Worm (Caenorhabditis elegans) whole organism, L4 larva: Measurements from ENCODE around the gene ceh-54.

Experiments
- R02D3.7 ChIP-seq: fragments of 150-350 bp; sonication (generic microtip); optimal IDR thresholded peaks from 3 replicates; lab custom pipeline; 2014; ENCODE audit warnings: missing biosample characterization, missing genetic modification characterization
- ZK546.5 ChIP-seq, 2 experiments: sonication (generic microtip); optimal IDR thresholded peaks; 2 replicates each; lab custom pipeline; 2017; ENCODE audit warnings: missing biosample characterization in 2 of 2, missing genetic modification characterization in 2 of 2
- aly-2 ChIP-seq: sonication (generic microtip); optimal IDR thresholded peaks from 2 replicates; lab custom pipeline; 2018; ENCODE audit warnings: missing biosample characterization, missing genetic modification characterization
- nhr-48 ChIP-seq: sonication (generic microtip); optimal IDR thresholded peaks from 2 replicates; lab custom pipeline; 2016; ENCODE audit warnings: mild to moderate bottlenecking, missing genetic modification characterization, missing compliant biosample characterization
- snpc-4 ChIP-seq: fragments of 150-350 bp; optimal IDR thresholded peaks from 2 replicates; lab custom pipeline; 2014; ENCODE audit warnings: missing biosample characterization, missing genetic modification characterization
- zag-1 ChIP-seq: fragments of 150-350 bp; optimal IDR thresholded peaks from 2 replicates; lab custom pipeline; 2014; ENCODE audit warnings: missing biosample characterization, missing genetic modification characterization

DNA sequence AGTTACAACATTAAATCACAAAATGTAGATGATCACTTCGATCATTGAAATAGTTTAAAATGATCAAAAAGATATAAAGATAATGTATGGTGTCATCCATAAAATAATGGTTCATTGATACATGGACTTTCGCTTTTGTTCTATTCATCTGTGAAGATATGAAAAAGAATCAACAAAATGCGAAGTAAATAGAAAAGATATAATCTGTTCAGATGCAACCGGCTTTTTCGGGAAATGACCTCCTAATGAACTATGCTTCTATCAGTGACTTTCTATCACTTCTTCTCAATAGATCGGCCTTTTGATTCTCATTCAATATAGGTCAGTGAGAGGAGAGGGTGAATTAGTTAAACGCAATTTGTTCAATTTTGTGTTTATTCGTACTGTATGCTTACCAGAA, 15.1 kb downstream of the ceh-54 start:
- no peak for TF ChIP-seq ZK546.5 (tag; optimal IDR thresholded peaks at IDR 0.05; lab: Kevin White, UChicago)
- no peak for TF ChIP-seq nhr-48
- no peak for TF ChIP-seq zag-1 (tag; lab: Kevin White, UChicago)
- TF ChIP-seq aly-2 (tag; lab: Kevin White, UChicago): no peak
- no peak for TF ChIP-seq snpc-4 (tag; lab: Kevin White, UChicago)
- TF ChIP-seq R02D3.7: no peak
